Worm (Caenorhabditis elegans) whole organism, young adult: ENCODE data around the gene oac-54.

Experiments used
- F22D6.2 ChIP-seq: sonication (generic microtip); optimal IDR thresholded peaks from 2 replicates; lab custom pipeline; 2016; ENCODE audit warnings: mild to moderate bottlenecking, missing genetic modification characterization, missing compliant biosample characterization
- pha-4 ChIP-seq: fragments of 150-350 bp; sonication (generic microtip); optimal IDR thresholded peaks from 2 replicates; lab custom pipeline; 2014; ENCODE audit warnings: missing biosample characterization, missing genetic modification reagents, missing genetic modification characterization

DNA sequence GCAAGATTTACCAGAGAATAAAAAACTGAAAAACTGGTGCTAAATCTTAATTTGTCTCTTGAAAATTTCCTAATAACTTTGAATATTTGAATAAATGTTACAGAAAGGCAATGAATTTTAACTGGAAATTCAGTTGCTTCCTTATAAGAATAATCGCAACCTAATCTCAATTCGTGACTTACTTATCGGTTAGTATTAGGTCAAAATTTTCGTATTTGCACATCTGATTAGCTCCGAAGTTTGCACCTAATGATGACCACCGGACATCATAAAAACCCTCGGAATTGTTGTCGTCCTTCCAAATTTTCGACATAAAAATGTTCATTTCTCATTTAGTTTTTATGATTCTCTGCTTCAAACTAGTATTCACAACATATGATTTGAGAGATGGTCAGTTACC is 20.1 kb upstream of the oac-54 start, which contains the start of gene C16D2.3:
- TF ChIP-seq pha-4 (tag; lab: Kevin White, UChicago) (no peak), F22D6.2 (tag; lab: Kevin White, UChicago) (no peak)
